Worm (Caenorhabditis elegans): ENCODE measurements around the gene F53C3.6.

ce11 chrII:3935990-3936389, 38.0 kb downstream of the F53C3.6 start:
- no peak for TF ChIP-seq dao-5 (tag; optimal IDR thresholded peaks at IDR 0.05)
- no peak for TF ChIP-seq W03F9.2 (tag; optimal IDR thresholded peaks at IDR 0.05)
- no peak for TF ChIP-seq him-1 (tag; optimal IDR thresholded peaks at IDR 0.05)

Data from whole organism, L4/young adult.